Fruit fly (Drosophila melanogaster) whole organism, embryonic: ENCODE measurements around the gene bbg.

Experiments
- Antp ChIP-seq: fragments of 200-800 bp; sonication (Bioruptor generic); optimal IDR thresholded peaks from 3 replicates; lab custom pipeline; 2016; ENCODE audit warnings: missing biosample characterization, missing genetic modification characterization
- BEAF-32 ChIP-seq: fragments of 200-800 bp; sonication (Bioruptor generic); optimal IDR thresholded peaks from 3 replicates; lab custom pipeline; 2017; ENCODE audit warnings: missing biosample characterization, missing genetic modification characterization, mild to moderate bottlenecking, moderate library complexity, missing genetic modification reagents
- Bgb ChIP-seq: fragments of 200-800 bp; sonication (Bioruptor generic); IDR thresholded peaks from 2 replicates; pipeline ENCODE4 v1.3.6; 2022; ENCODE audit warnings: missing biosample characterization, missing genetic modification characterization; ENCODE audit not compliant: partially characterized antibody
- Bteb2 ChIP-seq: fragments of 200-800 bp; sonication (Bioruptor generic); optimal IDR thresholded peaks from 2 replicates; lab custom pipeline; 2016; ENCODE audit warnings: missing biosample characterization, missing genetic modification characterization
- CG10274 ChIP-seq: fragments of 200-800 bp; sonication (Bioruptor generic); optimal IDR thresholded peaks from 3 replicates; lab custom pipeline; 2017; ENCODE audit warnings: missing biosample characterization, mild to moderate bottlenecking, missing genetic modification characterization
- CG12155 ChIP-seq: fragments of 200-800 bp; sonication (Bioruptor generic); optimal IDR thresholded peaks from 3 replicates; lab custom pipeline; 2016; ENCODE audit warnings: missing biosample characterization, missing genetic modification characterization
- CG12299 ChIP-seq: fragments of 200-800 bp; sonication (Bioruptor generic); optimal IDR thresholded peaks from 2 replicates; lab custom pipeline; 2018; ENCODE audit warnings: missing biosample characterization, mild to moderate bottlenecking, missing genetic modification characterization
- CG12391 ChIP-seq: fragments of 200-800 bp; sonication (Bioruptor generic); optimal IDR thresholded peaks from 3 replicates; lab custom pipeline; 2018; ENCODE audit warnings: missing biosample characterization, mild to moderate bottlenecking, missing genetic modification characterization, moderate library complexity
- CG13287 ChIP-seq: fragments of 200-800 bp; sonication (Bioruptor generic); IDR thresholded peaks from 2 replicates; pipeline ENCODE4 v1.3.6; 2022; ENCODE audit warnings: missing biosample characterization, missing genetic modification characterization; ENCODE audit not compliant: partially characterized antibody
- CG15269 ChIP-seq: fragments of 200-800 bp; sonication (Bioruptor generic); optimal IDR thresholded peaks from 2 replicates; lab custom pipeline; 2018; ENCODE audit warnings: missing biosample characterization, mild to moderate bottlenecking, missing genetic modification characterization, moderate library complexity
- CG15514 ChIP-seq: fragments of 200-800 bp; sonication (Bioruptor generic); optimal IDR thresholded peaks from 3 replicates; lab custom pipeline; 2017; ENCODE audit warnings: missing biosample characterization, missing genetic modification characterization, mild to moderate bottlenecking, moderate library complexity, missing genetic modification reagents
- CG17328 ChIP-seq: fragments of 200-800 bp; sonication (Bioruptor generic); IDR thresholded peaks from 2 replicates; pipeline ENCODE4 v1.3.6; 2022; ENCODE audit warnings: missing biosample characterization, missing genetic modification characterization
- CG17568 ChIP-seq: fragments of 200-800 bp; sonication (Bioruptor generic); optimal IDR thresholded peaks from 2 replicates; lab custom pipeline; 2018; ENCODE audit warnings: missing biosample characterization, mild to moderate bottlenecking, missing genetic modification characterization, moderate library complexity
- CG18262 ChIP-seq: fragments of 200-800 bp; optimal IDR thresholded peaks from 3 replicates; lab custom pipeline; 2019; ENCODE audit warnings: missing biosample characterization, mild to moderate bottlenecking, missing genetic modification characterization, moderate library complexity
- CG31365 ChIP-seq: fragments of 200-800 bp; sonication (Bioruptor generic); optimal IDR thresholded peaks from 2 replicates; lab custom pipeline; 2018; ENCODE audit warnings: missing biosample characterization, mild to moderate bottlenecking, missing genetic modification characterization
- CG32767 ChIP-seq: fragments of 200-800 bp; sonication (Bioruptor generic); IDR thresholded peaks from 2 replicates; pipeline ENCODE4 v1.3.6; 2022; ENCODE audit warnings: missing biosample characterization, missing genetic modification characterization
- CG3407 ChIP-seq: fragments of 200-800 bp; sonication (Bioruptor generic); optimal IDR thresholded peaks from 2 replicates; lab custom pipeline; 2018; ENCODE audit warnings: missing biosample characterization, mild to moderate bottlenecking, missing genetic modification characterization
- CG34422 ChIP-seq: fragments of 200-800 bp; sonication (Bioruptor generic); IDR thresholded peaks from 3 replicates; pipeline ENCODE4 v1.3.6; 2022; ENCODE audit warnings: missing biosample characterization, missing genetic modification characterization
- CG7839 ChIP-seq: fragments of 200-800 bp; sonication (Bioruptor generic); optimal IDR thresholded peaks from 3 replicates; lab custom pipeline; 2018; ENCODE audit warnings: missing biosample characterization, mild to moderate bottlenecking, missing genetic modification characterization, moderate library complexity
- CG7987 ChIP-seq: fragments of 200-800 bp; sonication (Bioruptor generic); optimal IDR thresholded peaks from 2 replicates; lab custom pipeline; 2018; ENCODE audit warnings: missing biosample characterization, mild to moderate bottlenecking, missing genetic modification characterization, moderate library complexity
- CTCF ChIP-seq: fragments of 200-800 bp; sonication (Bioruptor generic); optimal IDR thresholded peaks from 2 replicates; lab custom pipeline; 2017; ENCODE audit warnings: missing biosample characterization, mild to moderate bottlenecking, missing genetic modification characterization, moderate library complexity
- Chrac-16 ChIP-seq: fragments of 200-800 bp; sonication (Bioruptor generic); optimal IDR thresholded peaks from 3 replicates; lab custom pipeline; 2016; ENCODE audit warnings: missing biosample characterization, missing genetic modification characterization
- Dad ChIP-seq: fragments of 200-800 bp; sonication (Bioruptor generic); optimal IDR thresholded peaks from 3 replicates; lab custom pipeline; 2016; ENCODE audit warnings: missing biosample characterization, missing genetic modification characterization
- Dref ChIP-seq: fragments of 200-800 bp; sonication (Bioruptor generic); IDR thresholded peaks from 2 replicates; pipeline ENCODE4 v1.3.6; 2022; ENCODE audit warnings: missing biosample characterization, missing genetic modification characterization
- Drgx ChIP-seq: fragments of 200-800 bp; sonication (Bioruptor generic); IDR thresholded peaks from 2 replicates; pipeline ENCODE4 v1.3.6; 2022; ENCODE audit warnings: missing biosample characterization, missing genetic modification characterization
- Max ChIP-seq: fragments of 200-800 bp; sonication (Bioruptor generic); optimal IDR thresholded peaks from 2 replicates; lab custom pipeline; 2016; ENCODE audit warnings: missing biosample characterization, mild to moderate bottlenecking, missing genetic modification characterization
- Meics ChIP-seq: fragments of 200-800 bp; sonication (Bioruptor generic); optimal IDR thresholded peaks from 2 replicates; lab custom pipeline; 2017; ENCODE audit warnings: missing biosample characterization, mild to moderate bottlenecking, missing genetic modification characterization
- NFAT ChIP-seq: fragments of 200-800 bp; sonication (Bioruptor generic); IDR thresholded peaks from 2 replicates; pipeline ENCODE4 v1.3.6; 2022; ENCODE audit warnings: missing biosample characterization, missing genetic modification characterization
- Pdp1 ChIP-seq, 2 experiments: fragments of 200-800 bp; sonication (Bioruptor generic); optimal IDR thresholded peaks; 3 replicates each; lab custom pipeline; 2016; ENCODE audit warnings: missing biosample characterization in 2 of 2, missing genetic modification characterization in 2 of 2, mild to moderate bottlenecking in 1 of 2, moderate library complexity in 1 of 2
- Side ChIP-seq: fragments of 200-800 bp; sonication (Bioruptor generic); optimal IDR thresholded peaks from 2 replicates; lab custom pipeline; 2016; ENCODE audit warnings: missing biosample characterization, missing genetic modification characterization
- bbx ChIP-seq: fragments of 200-800 bp; sonication (Bioruptor generic); IDR thresholded peaks from 2 replicates; pipeline ENCODE4 v1.3.6; 2022; ENCODE audit warnings: missing biosample characterization, missing genetic modification characterization; ENCODE audit not compliant: partially characterized antibody
- crp ChIP-seq, 2 experiments: fragments of 200-800 bp; sonication (Bioruptor generic); optimal IDR thresholded peaks; 2 replicates in 1 of 2; 3 replicates in 1 of 2; lab custom pipeline; 2017; ENCODE audit warnings: missing biosample characterization in 2 of 2, missing genetic modification characterization in 2 of 2, mild to moderate bottlenecking in 1 of 2, moderate library complexity in 1 of 2
- danr ChIP-seq: fragments of 200-800 bp; sonication (Bioruptor generic); IDR thresholded peaks from 2 replicates; pipeline ENCODE4 v1.3.6; 2022; ENCODE audit warnings: missing biosample characterization, missing genetic modification characterization
- dmrt99B ChIP-seq: fragments of 200-800 bp; sonication (Bioruptor generic); optimal IDR thresholded peaks from 2 replicates; lab custom pipeline; 2018; ENCODE audit warnings: missing biosample characterization, mild to moderate bottlenecking, missing genetic modification characterization, moderate library complexity
- gem ChIP-seq: fragments of 200-800 bp; sonication (Bioruptor generic); optimal IDR thresholded peaks from 2 replicates; lab custom pipeline; 2019; ENCODE audit warnings: missing biosample characterization, mild to moderate bottlenecking, missing genetic modification characterization, moderate library complexity
- h ChIP-seq: fragments of >200 bp; optimal IDR thresholded peaks from 2 replicates; lab custom pipeline; 2017
- ind ChIP-seq: fragments of 200-800 bp; sonication (Bioruptor generic); optimal IDR thresholded peaks from 3 replicates; lab custom pipeline; 2016; ENCODE audit warnings: missing biosample characterization, missing genetic modification characterization
- lola ChIP-seq, 3 experiments: fragments of >200 bp in 2 of 3; fragments of 200-800 bp in 1 of 3; sonication (Bioruptor generic) in 1 of 3; optimal IDR thresholded peaks; 2 replicates each; lab custom pipeline; 2017 to 2019; ENCODE audit warnings: missing biosample characterization in 3 of 3, missing genetic modification characterization in 3 of 3, mild to moderate bottlenecking in 1 of 3, moderate library complexity in 1 of 3
- mirr ChIP-seq: fragments of 200-800 bp; sonication (Bioruptor generic); optimal IDR thresholded peaks from 3 replicates; lab custom pipeline; 2018; ENCODE audit warnings: missing biosample characterization, mild to moderate bottlenecking, missing genetic modification characterization
- nerfin-1 ChIP-seq: fragments of 200-800 bp; sonication (Bioruptor generic); optimal IDR thresholded peaks from 3 replicates; lab custom pipeline; 2019; ENCODE audit warnings: missing biosample characterization, mild to moderate bottlenecking, missing genetic modification characterization, moderate library complexity
- nerfin-2 ChIP-seq: fragments of 200-800 bp; sonication (Bioruptor generic); IDR thresholded peaks from 2 replicates; pipeline ENCODE4 v1.3.6; 2022; ENCODE audit warnings: missing biosample characterization, missing genetic modification characterization; ENCODE audit not compliant: partially characterized antibody
- nom ChIP-seq: fragments of 200-800 bp; sonication (Bioruptor generic); optimal IDR thresholded peaks from 2 replicates; lab custom pipeline; 2017; ENCODE audit warnings: missing biosample characterization, missing genetic modification characterization, mild to moderate bottlenecking, moderate library complexity, missing genetic modification reagents
- oc ChIP-seq: fragments of 200-800 bp; sonication (Bioruptor generic); optimal IDR thresholded peaks from 2 replicates; lab custom pipeline; 2018; ENCODE audit warnings: missing biosample characterization, mild to moderate bottlenecking, missing genetic modification characterization, moderate library complexity
- pzg ChIP-seq: fragments of 200-800 bp; sonication (Bioruptor generic); optimal IDR thresholded peaks from 3 replicates; lab custom pipeline; 2018; ENCODE audit warnings: missing biosample characterization, mild to moderate bottlenecking, missing genetic modification characterization, moderate library complexity
- repo ChIP-seq: fragments of 200-800 bp; sonication (Bioruptor generic); optimal IDR thresholded peaks from 2 replicates; lab custom pipeline; 2016; ENCODE audit warnings: missing biosample characterization, missing genetic modification characterization
- run ChIP-seq: fragments of 200-800 bp; sonication (Bioruptor generic); optimal IDR thresholded peaks from 3 replicates; lab custom pipeline; 2018; ENCODE audit warnings: missing biosample characterization, mild to moderate bottlenecking, missing genetic modification characterization
- seq ChIP-seq: fragments of 200-800 bp; sonication (Bioruptor generic); IDR thresholded peaks from 2 replicates; pipeline ENCODE4 v1.3.6; 2022; ENCODE audit warnings: missing biosample characterization, missing genetic modification characterization
- vvl ChIP-seq: fragments of 200-800 bp; sonication (Bioruptor generic); IDR thresholded peaks from 2 replicates; pipeline ENCODE4 v1.3.6; 2022; ENCODE audit warnings: missing biosample characterization, missing genetic modification characterization
- zfh2 ChIP-seq: fragments of 200-800 bp; sonication (Bioruptor generic); optimal IDR thresholded peaks from 2 replicates; lab custom pipeline; 2016; ENCODE audit warnings: missing biosample characterization, missing genetic modification characterization

Gene bbg

DNA sequence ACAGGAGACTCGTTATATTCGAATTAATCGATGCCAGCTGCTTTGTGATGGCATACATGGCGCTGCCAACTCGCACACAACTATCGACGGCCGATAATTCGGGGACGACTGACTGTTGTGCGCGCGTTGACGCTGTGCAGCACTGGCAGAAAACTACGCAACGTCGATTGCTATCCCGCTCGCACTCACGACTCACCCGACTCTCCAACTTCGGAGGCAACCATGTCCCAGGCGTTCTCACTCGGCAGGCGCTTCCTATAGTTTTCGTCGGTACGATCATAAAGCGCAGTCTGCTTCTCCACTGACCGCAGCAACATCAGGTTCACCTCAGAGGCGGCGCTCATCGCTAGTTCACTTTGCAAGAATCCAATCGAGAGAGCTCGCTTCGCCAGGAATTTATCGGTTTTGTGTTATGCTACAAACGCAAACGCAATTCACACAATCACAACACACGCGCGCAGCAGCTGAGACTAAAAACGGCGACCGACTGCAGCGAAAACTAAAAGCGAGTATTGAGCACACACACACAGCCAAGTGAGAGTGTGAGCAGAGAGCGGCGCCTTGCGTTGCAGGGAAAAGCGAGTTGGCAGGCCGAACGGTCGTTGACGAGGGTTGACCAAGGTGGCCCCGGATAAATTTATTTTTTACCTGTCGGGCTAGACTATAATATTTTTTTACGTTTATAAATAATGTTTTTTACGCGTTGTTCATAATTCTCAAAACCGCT, 126.5 kb downstream of the bbg start, which contains the start of gene stwl (continued):
- 0 out of 2 replicates have a peak, but pooled peaks have one; percentile 7 for TF ChIP-seq Drgx (GFP tag; lab: Robert Waterston, UW)
- TF ChIP-seq lola (GFP tag; optimal IDR thresholded peaks at IDR 0.05; lab: Kevin White, UChicago), result no peak
- TF ChIP-seq h (lab: Kevin White, UChicago), result no peak
- no peak for TF ChIP-seq CG18262 (tag; lab: Kevin White, UChicago)
- TF ChIP-seq Chrac-16 (GFP tag; lab: Kevin White, UChicago), result peak; percentile 60
- peak; percentile 66 for TF ChIP-seq Dref
- TF ChIP-seq danr (GFP tag; lab: Robert Waterston, UW), result 0 out of 2 replicates have a peak, but pooled peaks have one; percentile 16
- TF ChIP-seq gem, result no peak
- TF ChIP-seq vvl, result peak; percentile 77
- peak; percentile 89 for TF ChIP-seq Bgb (GFP tag; lab: Robert Waterston, UW)
- TF ChIP-seq CG34422 (GFP tag; lab: Robert Waterston, UW), result no peak
- no peak for TF ChIP-seq CG32767 (GFP tag; lab: Robert Waterston, UW)
- peak; percentile 94 for TF ChIP-seq CG12155 (GFP tag; lab: Kevin White, UChicago)
- no peak for TF ChIP-seq CG12299
- no peak for TF ChIP-seq nerfin-1 (tag; lab: Kevin White, UChicago)
- no peak for TF ChIP-seq Dad (GFP tag; lab: Kevin White, UChicago)
- TF ChIP-seq ind (GFP tag; lab: Kevin White, UChicago), result peak; percentile 77
- TF ChIP-seq CG15514, result peak; percentile 61
- TF ChIP-seq CG3407, result no peak
- TF ChIP-seq Max (GFP tag; lab: Kevin White, UChicago), result no peak
- no peak for TF ChIP-seq oc
- no peak for TF ChIP-seq nom (GFP tag; lab: Kevin White, UChicago)
- peak; percentile 90 for TF ChIP-seq bbx (GFP tag; lab: Robert Waterston, UW)
- no peak for TF ChIP-seq CG7839 (tag; lab: Kevin White, UChicago)
- TF ChIP-seq NFAT (GFP tag; lab: Robert Waterston, UW), result peak; percentile 71
- peak; percentile 30 for TF ChIP-seq Bteb2
- TF ChIP-seq CG12391 (tag; lab: Kevin White, UChicago), result no peak
- peak; percentile 59 for TF ChIP-seq zfh2 (GFP tag; lab: Kevin White, UChicago)
- TF ChIP-seq repo (GFP tag; lab: Kevin White, UChicago), result peak; percentile 65
- peak; percentile 68 for TF ChIP-seq pzg (GFP tag; lab: Kevin White, UChicago)
- peak; percentile 79 for TF ChIP-seq BEAF-32 (GFP tag; lab: Kevin White, UChicago)
- peak; percentile 61 to 73 for TF ChIP-seq Pdp1 (GFP tag; optimal IDR thresholded peaks at IDR 0.05; lab: Kevin White, UChicago)
- TF ChIP-seq CG10274, result no peak
- TF ChIP-seq nerfin-2 (GFP tag; lab: Robert Waterston, UW), result peak; percentile 43; the same call in 1 of the 2 replicates
- peak; percentile 46 for TF ChIP-seq CG17328
- peak; percentile 48 for TF ChIP-seq Side (GFP tag; lab: Kevin White, UChicago)
- peak; percentile 7 for TF ChIP-seq CG31365
- no peak for TF ChIP-seq run (tag; lab: Kevin White, UChicago)
- peak; percentile 51 for TF ChIP-seq Meics
- no peak for TF ChIP-seq mirr (GFP tag; lab: Kevin White, UChicago)
- TF ChIP-seq dmrt99B, result peak; percentile 0
- TF ChIP-seq Antp (GFP tag; lab: Kevin White, UChicago), result peak; percentile 80
- TF ChIP-seq CG13287 (GFP tag; lab: Robert Waterston, UW), result peak; percentile 83
- TF ChIP-seq CG7987 (GFP tag; lab: Kevin White, UChicago), result no peak
- peak; percentile 38 for TF ChIP-seq CG17568
- no peak for TF ChIP-seq CG15269 (tag; lab: Kevin White, UChicago)
- no peak for TF ChIP-seq CTCF
- TF ChIP-seq crp (GFP tag; optimal IDR thresholded peaks at IDR 0.05; lab: Kevin White, UChicago), result peak in 1 of 2 experiments; percentile 74
- no peak for TF ChIP-seq seq (GFP tag; lab: Robert Waterston, UW)
